Fruit fly (Drosophila melanogaster): ENCODE results near the gene CG12535.

The CG12535 gene

dm6 chrX:3431641-3432040 lies 17.1 kb downstream of the CG12535 start (continued):
- peak; percentile 46 for TF ChIP-seq gcm (GFP tag; optimal IDR thresholded peaks at IDR 0.05)
- no peak for TF ChIP-seq yki (optimal IDR thresholded peaks at IDR 0.05)
- TF ChIP-seq Fer3 (tag; optimal IDR thresholded peaks at IDR 0.05) = peak; percentile 51
- peak; percentile 52 for TF ChIP-seq org-1 (GFP tag; optimal IDR thresholded peaks at IDR 0.05)
- TF ChIP-seq slbo (GFP tag; IDR thresholded peaks at IDR 0.05) = peak; percentile 88
- peak; percentile 86 for TF ChIP-seq row (GFP tag; IDR thresholded peaks at IDR 0.05)
- TF ChIP-seq CG10654 (GFP tag; optimal IDR thresholded peaks at IDR 0.05) = peak; percentile 41
- peak; percentile 60 for TF ChIP-seq fd3F (GFP tag; optimal IDR thresholded peaks at IDR 0.05)
- no peak for TF ChIP-seq CG6254 (GFP tag; optimal IDR thresholded peaks at IDR 0.05)
- TF ChIP-seq dysf (GFP tag; IDR thresholded peaks at IDR 0.05) = peak; percentile 84
- TF ChIP-seq CG7928 (GFP tag; optimal IDR thresholded peaks at IDR 0.05) = no peak
- no peak for TF ChIP-seq CG2199 (GFP tag; IDR thresholded peaks at IDR 0.05)
- TF ChIP-seq D19B (GFP tag; optimal IDR thresholded peaks at IDR 0.05) = no peak
- peak; percentile 37 for TF ChIP-seq CrebB (tag; optimal IDR thresholded peaks at IDR 0.05)
- TF ChIP-seq CG9727 (GFP tag; optimal IDR thresholded peaks at IDR 0.05) = peak; percentile 56
- peak; percentile 81 for TF ChIP-seq CG9932 (GFP tag; IDR thresholded peaks at IDR 0.05)
- peak; percentile 75 for TF ChIP-seq grau (tag; optimal IDR thresholded peaks at IDR 0.05)
- no peak for TF ChIP-seq CG3995 (GFP tag; optimal IDR thresholded peaks at IDR 0.05)
- no peak for TF ChIP-seq dati (GFP tag; IDR thresholded peaks at IDR 0.05)
- no peak for TF ChIP-seq Opbp (GFP tag; IDR thresholded peaks at IDR 0.05; ENCODE audit: partially characterized antibody)
- TF ChIP-seq Ravus (GFP tag; IDR thresholded peaks at IDR 0.05) = peak; percentile 10; the same call in 1 of the 2 replicates
- TF ChIP-seq HmgZ (tag; optimal IDR thresholded peaks at IDR 0.05) = peak; percentile 36
- TF ChIP-seq CG8359 (GFP tag; optimal IDR thresholded peaks at IDR 0.05; ENCODE audit: borderline replicate concordance) = no peak
- peak; percentile 19 for TF ChIP-seq run (tag; optimal IDR thresholded peaks at IDR 0.05)
- TF ChIP-seq HLHmδ (GFP tag; optimal IDR thresholded peaks at IDR 0.05) = no peak
- peak; percentile 50 for TF ChIP-seq cwo (GFP tag; optimal IDR thresholded peaks at IDR 0.05)
- TF ChIP-seq sens-2 (GFP tag; IDR thresholded peaks at IDR 0.05) = 0 out of 2 replicates have a peak, but pooled peaks have one; percentile 23
- no peak for TF ChIP-seq Lhr (GFP tag; optimal IDR thresholded peaks at IDR 0.05)
- TF ChIP-seq CG31224 (GFP tag; IDR thresholded peaks at IDR 0.05) = peak; percentile 68
- TF ChIP-seq dmrt11E (tag; optimal IDR thresholded peaks at IDR 0.05) = peak; percentile 36
- TF ChIP-seq CG42726 (GFP tag; IDR thresholded peaks at IDR 0.05; ENCODE audit: partially characterized antibody) = no peak
- no peak for TF ChIP-seq CG33213 (GFP tag; optimal IDR thresholded peaks at IDR 0.05)
- peak; percentile 37 for TF ChIP-seq Fer1 (GFP tag; optimal IDR thresholded peaks at IDR 0.05)
- TF ChIP-seq CG32532 (GFP tag; IDR thresholded peaks at IDR 0.05) = peak; percentile 86
- TF ChIP-seq nerfin-1 (tag; optimal IDR thresholded peaks at IDR 0.05) = peak; percentile 34
- TF ChIP-seq ase (GFP tag; IDR thresholded peaks at IDR 0.05) = peak; percentile 87
- TF ChIP-seq tgo (GFP tag; IDR thresholded peaks at IDR 0.05) = peak; percentile 84

- no peak for TF ChIP-seq CG10366 (GFP tag; IDR thresholded peaks at IDR 0.05)
- TF ChIP-seq Side (GFP tag; optimal IDR thresholded peaks at IDR 0.05) = no peak
- no peak for TF ChIP-seq CTCF (GFP tag; optimal IDR thresholded peaks at IDR 0.05)
- no peak for TF ChIP-seq CG17385 (GFP tag; optimal IDR thresholded peaks at IDR 0.05)
- no peak for TF ChIP-seq CG5180 (GFP tag; optimal IDR thresholded peaks at IDR 0.05)
- 0 out of 3 replicates have a peak, but pooled peaks have one; percentile 12 for TF ChIP-seq row (GFP tag; IDR thresholded peaks at IDR 0.05)
- TF ChIP-seq Abd-B (GFP tag; optimal IDR thresholded peaks at IDR 0.05) = no peak
- TF ChIP-seq CG13624 (GFP tag; optimal IDR thresholded peaks at IDR 0.05) = no peak
- TF ChIP-seq h (optimal IDR thresholded peaks at IDR 0.05) = no peak
- no peak for TF ChIP-seq sc (optimal IDR thresholded peaks at IDR 0.05)
- no peak for TF ChIP-seq sc (GFP tag; optimal IDR thresholded peaks at IDR 0.05)
- TF ChIP-seq CG9876 (GFP tag; optimal IDR thresholded peaks at IDR 0.05) = no peak
- TF ChIP-seq grn (GFP tag; optimal IDR thresholded peaks at IDR 0.05) = peak; percentile 69
- no peak for TF ChIP-seq bab2 (GFP tag; optimal IDR thresholded peaks at IDR 0.05)
- no peak for TF ChIP-seq MBD-R2 (GFP tag; IDR thresholded peaks at IDR 0.05)
- no peak for TF ChIP-seq CG3726 (GFP tag; IDR thresholded peaks at IDR 0.05)
- TF ChIP-seq ewg (GFP tag; optimal IDR thresholded peaks at IDR 0.05) = no peak
- no peak for TF ChIP-seq CG34376 (GFP tag; optimal IDR thresholded peaks at IDR 0.05)
- TF ChIP-seq CG8478 (optimal IDR thresholded peaks at IDR 0.05) = no peak
These were observed 18.8 kb downstream of the CG12535 start for dm6 chrX:3429952-3430351.
